Fruit fly (Drosophila melanogaster) whole organism, embryonic: ENCODE measurements around the gene CG6041.
"Not testable (repeated sequence)": the region's sequence is repeated elsewhere in the genome, so short reads cannot be mapped to it uniquely, and the experiment has no call there.

ENCODE experiments used
- Oli ChIP-seq: fragments of 200-800 bp; sonication (Bioruptor generic); optimal IDR thresholded peaks from 2 replicates; lab custom pipeline; 2018; ENCODE audit warnings: missing biosample characterization, mild to moderate bottlenecking, missing genetic modification characterization, moderate library complexity
- chm ChIP-seq: fragments of 200-800 bp; sonication (Bioruptor generic); IDR thresholded peaks from 2 replicates; pipeline ENCODE4 v1.3.6; 2022; ENCODE audit warnings: missing biosample characterization, missing genetic modification characterization
- fd3F ChIP-seq: fragments of 200-800 bp; sonication (Bioruptor generic); optimal IDR thresholded peaks from 2 replicates; lab custom pipeline; 2018; ENCODE audit warnings: missing biosample characterization, mild to moderate bottlenecking, missing genetic modification characterization, moderate library complexity
- grau ChIP-seq: fragments of 200-800 bp; optimal IDR thresholded peaks from 3 replicates; lab custom pipeline; 2019; ENCODE audit warnings: missing biosample characterization, mild to moderate bottlenecking, missing genetic modification characterization, moderate library complexity
- maf-S ChIP-seq: fragments of 200-800 bp; sonication (Bioruptor generic); optimal IDR thresholded peaks from 2 replicates; lab custom pipeline; 2016; ENCODE audit warnings: missing biosample characterization, missing genetic modification characterization

DNA sequence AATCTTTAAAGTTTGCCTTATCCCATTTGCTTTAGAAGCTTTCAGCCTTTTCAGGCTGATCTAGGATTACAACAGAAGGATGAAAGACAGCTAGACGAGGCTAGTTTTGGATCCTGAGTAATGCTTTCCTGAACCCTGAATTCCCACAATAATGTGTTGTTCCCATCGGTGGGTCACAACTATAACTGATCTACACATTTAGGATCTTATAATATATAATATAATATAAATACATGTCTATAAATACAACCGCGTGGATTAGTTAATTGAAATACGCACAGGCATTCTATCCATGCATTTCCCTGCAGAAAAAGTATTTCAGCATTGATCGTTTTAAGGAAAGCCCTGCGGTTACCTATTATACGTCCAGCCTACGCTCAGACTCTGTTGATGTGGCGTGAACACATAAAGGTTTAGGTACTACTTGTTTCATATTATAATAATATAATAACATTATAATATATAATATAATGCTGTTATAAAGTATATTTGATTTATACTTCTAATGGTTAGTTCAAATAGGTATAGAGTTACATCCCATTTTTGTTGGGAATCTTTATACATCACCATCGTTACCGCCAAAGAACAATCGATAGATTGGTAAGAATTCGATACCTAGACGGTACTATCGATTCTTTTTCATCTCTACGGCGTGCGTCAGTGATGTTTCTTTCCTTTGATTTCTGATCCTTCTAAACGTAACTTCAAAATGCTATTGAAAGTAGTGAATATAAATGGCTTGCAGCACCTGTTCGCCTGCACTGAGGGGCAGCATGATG lies 2.7 kb upstream of the CG6041 start, which contains the start of gene CG32756:
- not testable (repeated sequence) for TF ChIP-seq fd3F (GFP tag; lab: Kevin White, UChicago); maf-S (GFP tag; lab: Kevin White, UChicago); Oli (tag; lab: Kevin White, UChicago); chm (GFP tag; lab: Robert Waterston, UW); grau (tag; lab: Kevin White, UChicago)
